Worm (Caenorhabditis elegans) whole organism, L4/young adult: ENCODE results near the gene farl-11.

Experiments
- W03F9.2 ChIP-seq: fragments of 150-350 bp; optimal IDR thresholded peaks from 2 replicates; lab custom pipeline; 2014; ENCODE audit warnings: missing biosample characterization, missing genetic modification characterization
- dao-5 ChIP-seq: sonication (generic microtip); optimal IDR thresholded peaks from 2 replicates; lab custom pipeline; 2016; ENCODE audit warnings: missing genotype, missing genetic modification characterization, moderate library complexity, missing compliant biosample characterization
- him-1 ChIP-seq: sonication (generic microtip); optimal IDR thresholded peaks from 2 replicates; lab custom pipeline; 2016; ENCODE audit warnings: missing genotype, missing genetic modification reagents, missing genetic modification characterization, missing compliant biosample characterization

farl-11 gene

ce11 chrII:7116350-7116749, 11.5 kb upstream of the farl-11 start, which contains the start of gene spon-1:
TSS of gene spon-1 (plus strand) at chrII:7116557.
- TF ChIP-seq W03F9.2 (no peak), him-1 (tag; lab: Kevin White, UChicago) (no peak), dao-5 (tag; lab: Kevin White, UChicago) (no peak)

- TF ChIP-seq him-1 (tag; lab: Kevin White, UChicago) = no peak
- no peak for TF ChIP-seq W03F9.2
- TF ChIP-seq dao-5 (tag; lab: Kevin White, UChicago) = no peak
Measured at ce11 chrII:7115638-7116037, 10.8 kb upstream of the farl-11 start, which contains the start of gene cutl-5. TSS of gene cutl-5 (minus strand) at chrII:7115906.

- TF ChIP-seq W03F9.2 = no peak
- TF ChIP-seq him-1 (tag; lab: Kevin White, UChicago) = no peak
- TF ChIP-seq dao-5 (tag; lab: Kevin White, UChicago) = no peak
Measured at ce11 chrII:7112780-7113179, 7.9 kb upstream of the farl-11 start, which contains the start of gene F10E7.6. TSS of gene F10E7.6 (plus strand) at chrII:7113080.

ce11 chrII:7111657-7112049, 6.8 kb upstream of the farl-11 start, which contains the start of gene F10E7.5:
TSS of gene F10E7.5 (plus strand) at chrII:7111978.
- TF ChIP-seq dao-5 (tag; lab: Kevin White, UChicago) (no peak), him-1 (tag; lab: Kevin White, UChicago) (peak; percentile 51)

- TF ChIP-seq him-1 (tag; lab: Kevin White, UChicago) (no peak), dao-5 (tag; lab: Kevin White, UChicago) (no peak), W03F9.2 (no peak)
Measured at ce11 chrII:7111012-7111656, 6.3 kb upstream of the farl-11 start.

ce11 chrII:7109956-7110355, 5.1 kb upstream of the farl-11 start, which contains the start of gene F10E7.9:
TSS of gene F10E7.9 (minus strand) at chrII:7110056.
- no peak for TF ChIP-seq W03F9.2
- TF ChIP-seq him-1 (tag; lab: Kevin White, UChicago) = no peak
- no peak for TF ChIP-seq dao-5 (tag; lab: Kevin White, UChicago)

- TF ChIP-seq him-1 (tag; lab: Kevin White, UChicago) (no peak), dao-5 (tag; lab: Kevin White, UChicago) (no peak), W03F9.2 (no peak)
Measured at ce11 chrII:7106313-7106712, 1.5 kb upstream of the farl-11 start.

ce11 chrII:7103111-7103510, 1.7 kb downstream of the farl-11 start:
- TF ChIP-seq dao-5 (tag; lab: Kevin White, UChicago) = no peak
- no peak for TF ChIP-seq him-1 (tag; lab: Kevin White, UChicago)
- TF ChIP-seq W03F9.2 = no peak

- TF ChIP-seq W03F9.2 (no peak), dao-5 (tag; lab: Kevin White, UChicago) (no peak), him-1 (tag; lab: Kevin White, UChicago) (no peak)
Measured at ce11 chrII:7102288-7102687, 2.5 kb downstream of the farl-11 start.

ce11 chrII:7100838-7101237, 4.0 kb downstream of the farl-11 start, which contains the start of gene mmaa-1:
TSS of gene mmaa-1 (minus strand) at chrII:7101165.
- TF ChIP-seq W03F9.2 (no peak), him-1 (tag; lab: Kevin White, UChicago) (no peak), dao-5 (tag; lab: Kevin White, UChicago) (no peak)

- TF ChIP-seq dao-5 (tag; lab: Kevin White, UChicago) (no peak), W03F9.2 (no peak), him-1 (tag; lab: Kevin White, UChicago) (no peak)
Measured at ce11 chrII:7099231-7099630, 5.6 kb downstream of the farl-11 start.

ce11 chrII:7098578-7098977, 6.3 kb downstream of the farl-11 start, which contains the start of gene mct-5:
TSS of gene mct-5 (minus strand) at chrII:7098593.
- TF ChIP-seq W03F9.2 = no peak
- no peak for TF ChIP-seq dao-5 (tag; lab: Kevin White, UChicago)
- no peak for TF ChIP-seq him-1 (tag; lab: Kevin White, UChicago)

- TF ChIP-seq him-1 (tag; lab: Kevin White, UChicago) (no peak), W03F9.2 (no peak), dao-5 (tag; lab: Kevin White, UChicago) (no peak)
Measured at ce11 chrII:7095970-7096369, 8.9 kb downstream of the farl-11 start.

- TF ChIP-seq W03F9.2 (no peak), him-1 (tag; lab: Kevin White, UChicago) (no peak), dao-5 (tag; lab: Kevin White, UChicago) (no peak)
Measured at ce11 chrII:7093339-7093821, 11.5 kb downstream of the farl-11 start, which contains the start of gene T02G5.3. TSS of gene T02G5.3 (plus strand) at chrII:7093389.
